Fruit fly (Drosophila melanogaster) whole organism, prepupa: ENCODE data around the gene Kaz1-ORFB.

Experiments used
- Blimp-1 ChIP-seq: fragments of 200-800 bp; sonication (Bioruptor generic); optimal IDR thresholded peaks from 3 replicates; lab custom pipeline; 2017; ENCODE audit warnings: missing biosample characterization, missing genetic modification characterization, mild to moderate bottlenecking, moderate library complexity, missing genetic modification reagents
- CG10669 ChIP-seq: fragments of 200-800 bp; sonication (Bioruptor generic); optimal IDR thresholded peaks from 3 replicates; lab custom pipeline; 2018; ENCODE audit warnings: missing biosample characterization, mild to moderate bottlenecking, missing genetic modification characterization, moderate library complexity
- CG11902 ChIP-seq: fragments of 200-800 bp; sonication (Bioruptor generic); optimal IDR thresholded peaks from 3 replicates; lab custom pipeline; 2016; ENCODE audit warnings: missing biosample characterization, missing genetic modification characterization
- CG1621 ChIP-seq: fragments of 200-800 bp; sonication (Bioruptor generic); optimal IDR thresholded peaks from 3 replicates; lab custom pipeline; 2018; ENCODE audit warnings: missing biosample characterization, mild to moderate bottlenecking, missing genetic modification characterization
- CG32006 ChIP-seq: fragments of 200-800 bp; sonication (Bioruptor generic); optimal IDR thresholded peaks from 3 replicates; lab custom pipeline; 2017; ENCODE audit warnings: missing biosample characterization, mild to moderate bottlenecking, missing genetic modification characterization
- CG4318 ChIP-seq: fragments of 200-800 bp; sonication (Bioruptor generic); optimal IDR thresholded peaks from 3 replicates; lab custom pipeline; 2017; ENCODE audit warnings: missing biosample characterization, mild to moderate bottlenecking, missing genetic modification characterization
- CG7368 ChIP-seq: fragments of 200-800 bp; sonication (Bioruptor generic); optimal IDR thresholded peaks from 3 replicates; lab custom pipeline; 2016; ENCODE audit warnings: missing biosample characterization, missing genetic modification characterization
- Gug ChIP-seq: fragments of 200-800 bp; sonication (Bioruptor generic); IDR thresholded peaks from 2 replicates; pipeline ENCODE4 v1.3.6; 2022; ENCODE audit warnings: missing biosample characterization, missing genetic modification characterization
- OdsH ChIP-seq: fragments of 200-800 bp; sonication (Bioruptor generic); optimal IDR thresholded peaks from 3 replicates; lab custom pipeline; 2016; ENCODE audit warnings: missing biosample characterization, missing genetic modification characterization
- Sox102F ChIP-seq: fragments of 200-800 bp; sonication (Bioruptor generic); optimal IDR thresholded peaks from 2 replicates; lab custom pipeline; 2016; ENCODE audit warnings: missing biosample characterization, mild to moderate bottlenecking, missing genetic modification characterization
- acj6 ChIP-seq: fragments of 200-800 bp; sonication (Bioruptor generic); optimal IDR thresholded peaks from 3 replicates; lab custom pipeline; 2016; ENCODE audit warnings: missing biosample characterization, missing genetic modification characterization
- fkh ChIP-seq: fragments of 200-800 bp; sonication (Bioruptor generic); optimal IDR thresholded peaks from 3 replicates; lab custom pipeline; 2017; ENCODE audit warnings: missing biosample characterization, mild to moderate bottlenecking, missing genetic modification characterization, moderate library complexity
- pdm3 ChIP-seq: fragments of 200-800 bp; sonication (Bioruptor generic); optimal IDR thresholded peaks from 3 replicates; lab custom pipeline; 2016; ENCODE audit warnings: missing biosample characterization, missing genetic modification characterization
- vri ChIP-seq: fragments of 200-800 bp; sonication (Bioruptor generic); optimal IDR thresholded peaks from 3 replicates; lab custom pipeline; 2016; ENCODE audit warnings: missing biosample characterization, mild to moderate bottlenecking, missing genetic modification characterization

- TF ChIP-seq CG32006 (GFP tag; lab: Kevin White, UChicago) (no peak), OdsH (GFP tag; lab: Kevin White, UChicago) (no peak), Blimp-1 (GFP tag; lab: Kevin White, UChicago) (no peak), fkh (no peak), CG4318 (no peak), Gug (GFP tag; lab: Robert Waterston, UW) (no peak), vri (GFP tag; lab: Kevin White, UChicago) (no peak), pdm3 (GFP tag; lab: Kevin White, UChicago) (no peak), Sox102F (GFP tag; lab: Kevin White, UChicago) (no peak), CG1621 (tag; lab: Kevin White, UChicago) (no peak), CG10669 (GFP tag; lab: Kevin White, UChicago) (no peak), CG11902 (GFP tag; lab: Kevin White, UChicago) (no peak), CG7368 (no peak), acj6 (no peak)
These were observed 5.2 kb upstream of the Kaz1-ORFB start, which contains the start of gene Prp4k for dm6 chr3L:211200-211599.
